Fruit fly (Drosophila melanogaster) whole organism, embryonic: ENCODE results near the gene CG31313.

Source experiments
- Atf-2 ChIP-seq: fragments of 200-800 bp; sonication (Bioruptor generic); optimal IDR thresholded peaks from 2 replicates; lab custom pipeline; 2016; ENCODE audit warnings: missing biosample characterization, missing genetic modification characterization
- CG10543 ChIP-seq: fragments of 200-800 bp; sonication (Bioruptor generic); optimal IDR thresholded peaks from 3 replicates; lab custom pipeline; 2017; ENCODE audit warnings: missing biosample characterization, mild to moderate bottlenecking, missing genetic modification characterization, moderate library complexity
- CG11504 ChIP-seq: fragments of 200-800 bp; sonication (Bioruptor generic); optimal IDR thresholded peaks from 3 replicates; lab custom pipeline; 2019; ENCODE audit warnings: missing biosample characterization, mild to moderate bottlenecking, missing genetic modification characterization, moderate library complexity
- CG12219 ChIP-seq: fragments of 200-800 bp; sonication (Bioruptor generic); optimal IDR thresholded peaks from 3 replicates; lab custom pipeline; 2018; ENCODE audit warnings: missing biosample characterization, mild to moderate bottlenecking, missing genetic modification characterization
- CG1233 ChIP-seq: fragments of 200-800 bp; sonication (Bioruptor generic); optimal IDR thresholded peaks from 4 replicates; lab custom pipeline; 2018; ENCODE audit warnings: missing biosample characterization, mild to moderate bottlenecking, missing genetic modification characterization
- CG14667 ChIP-seq: fragments of 200-800 bp; sonication (Bioruptor generic); IDR thresholded peaks from 2 replicates; pipeline ENCODE4 v1.3.6; 2022; ENCODE audit warnings: missing biosample characterization, missing genetic modification characterization
- CG17612 ChIP-seq: fragments of 200-800 bp; sonication (Bioruptor generic); IDR thresholded peaks from 2 replicates; pipeline ENCODE4 v1.3.6; 2022; ENCODE audit warnings: missing biosample characterization, missing genetic modification characterization
- CG2202 ChIP-seq: fragments of 200-800 bp; sonication (Bioruptor generic); optimal IDR thresholded peaks from 2 replicates; lab custom pipeline; 2018; ENCODE audit warnings: missing biosample characterization, mild to moderate bottlenecking, missing genetic modification characterization
- CG4328 ChIP-seq: fragments of 200-800 bp; sonication (Bioruptor generic); optimal IDR thresholded peaks from 3 replicates; lab custom pipeline; 2017; ENCODE audit warnings: missing biosample characterization, missing genetic modification reagents, missing genetic modification characterization
- CG43689 ChIP-seq: fragments of 200-800 bp; sonication (Bioruptor generic); IDR thresholded peaks from 2 replicates; pipeline ENCODE4 v1.3.6; 2022; ENCODE audit warnings: missing biosample characterization, missing genetic modification characterization
- CG4424 ChIP-seq: fragments of 200-800 bp; sonication (Bioruptor generic); optimal IDR thresholded peaks from 3 replicates; lab custom pipeline; 2016; ENCODE audit warnings: missing biosample characterization, missing genetic modification characterization
- CG7839 ChIP-seq: fragments of 200-800 bp; sonication (Bioruptor generic); optimal IDR thresholded peaks from 3 replicates; lab custom pipeline; 2018; ENCODE audit warnings: missing biosample characterization, mild to moderate bottlenecking, missing genetic modification characterization, moderate library complexity
- CG8089 ChIP-seq: fragments of 200-800 bp; sonication (Bioruptor generic); optimal IDR thresholded peaks from 3 replicates; lab custom pipeline; 2016; ENCODE audit warnings: missing biosample characterization, missing genetic modification characterization
- CoRest ChIP-seq: fragments of 200-800 bp; sonication (Bioruptor generic); optimal IDR thresholded peaks from 3 replicates; lab custom pipeline; 2018; ENCODE audit warnings: missing biosample characterization, mild to moderate bottlenecking, missing genetic modification characterization, moderate library complexity
- Dbx ChIP-seq: fragments of 200-800 bp; sonication (Bioruptor generic); IDR thresholded peaks from 3 replicates; pipeline ENCODE4 v1.3.6; 2022; ENCODE audit warnings: missing biosample characterization, missing genetic modification characterization
- Dref ChIP-seq: fragments of 200-800 bp; sonication (Bioruptor generic); IDR thresholded peaks from 2 replicates; pipeline ENCODE4 v1.3.6; 2022; ENCODE audit warnings: missing biosample characterization, missing genetic modification characterization
- E2f2 ChIP-seq: fragments of 200-800 bp; sonication (Bioruptor generic); IDR thresholded peaks from 2 replicates; pipeline ENCODE4 v1.3.6; 2022; ENCODE audit warnings: missing biosample characterization, missing genetic modification characterization
- Elba2 ChIP-seq: fragments of 200-800 bp; sonication (Bioruptor generic); optimal IDR thresholded peaks from 3 replicates; lab custom pipeline; 2016; ENCODE audit warnings: missing biosample characterization, missing genetic modification characterization
- Ets65A ChIP-seq: fragments of 200-800 bp; sonication (Bioruptor generic); peaks from one replicate; lab custom pipeline; 2016; ENCODE audit warnings: missing biosample characterization, missing genetic modification characterization
- Fer2 ChIP-seq: fragments of 200-800 bp; sonication (Bioruptor generic); optimal IDR thresholded peaks from 2 replicates; lab custom pipeline; 2018; ENCODE audit warnings: missing biosample characterization, mild to moderate bottlenecking, missing genetic modification characterization, moderate library complexity
- Fer3 ChIP-seq: fragments of 200-800 bp; sonication (Bioruptor generic); optimal IDR thresholded peaks from 2 replicates; lab custom pipeline; 2018; ENCODE audit warnings: missing biosample characterization, mild to moderate bottlenecking, missing genetic modification characterization, moderate library complexity
- HLH3B ChIP-seq: fragments of 200-800 bp; sonication (Bioruptor generic); IDR thresholded peaks from 2 replicates; pipeline ENCODE4 v1.3.6; 2022; ENCODE audit warnings: missing biosample characterization, missing genetic modification characterization
- MTF-1 ChIP-seq: fragments of 200-800 bp; sonication (Bioruptor generic); optimal IDR thresholded peaks from 2 replicates; lab custom pipeline; 2018; ENCODE audit warnings: missing biosample characterization, mild to moderate bottlenecking, missing genetic modification characterization, borderline replicate concordance
- Optix ChIP-seq: fragments of 200-800 bp; sonication (Bioruptor generic); IDR thresholded peaks from 3 replicates; pipeline ENCODE4 v1.3.6; 2022; ENCODE audit warnings: missing biosample characterization, missing genetic modification characterization
- Sox102F ChIP-seq: fragments of 200-800 bp; sonication (Bioruptor generic); optimal IDR thresholded peaks from 2 replicates; lab custom pipeline; 2018; ENCODE audit warnings: missing biosample characterization, mild to moderate bottlenecking, missing genetic modification characterization, moderate library complexity
- Ssrp ChIP-seq: fragments of 200-800 bp; sonication (Bioruptor generic); optimal IDR thresholded peaks from 2 replicates; lab custom pipeline; 2018; ENCODE audit warnings: missing biosample characterization, mild to moderate bottlenecking, missing genetic modification characterization, moderate library complexity
- Stat92E ChIP-seq, 3 experiments: fragments of >200 bp in 2 of 3; fragments of 200-800 bp in 1 of 3; sonication (Bioruptor generic) in 1 of 3; optimal IDR thresholded peaks; 2 replicates each; lab custom pipeline; 2017 to 2019; ENCODE audit warnings: missing biosample characterization in 3 of 3, missing genetic modification characterization in 3 of 3, mild to moderate bottlenecking in 1 of 3, moderate library complexity in 1 of 3
- Trl ChIP-seq, 3 experiments: fragments of >200 bp in 2 of 3; fragments of 200-800 bp in 1 of 3; sonication (Bioruptor generic) in 1 of 3; optimal IDR thresholded peaks; 2 replicates in 1 of 3; 3 replicates in 2 of 3; lab custom pipeline; 2016 to 2017; ENCODE audit warnings: missing biosample characterization in 1 of 3, missing genetic modification characterization in 1 of 3
- Xbp1 ChIP-seq: fragments of 200-800 bp; sonication (Bioruptor generic); optimal IDR thresholded peaks from 3 replicates; lab custom pipeline; 2016; ENCODE audit warnings: missing biosample characterization, mild to moderate bottlenecking, missing genetic modification characterization
- al ChIP-seq: fragments of 200-800 bp; sonication (Bioruptor generic); IDR thresholded peaks from 2 replicates; pipeline ENCODE4 v1.3.6; 2022; ENCODE audit warnings: missing biosample characterization, missing genetic modification characterization
- amos ChIP-seq: fragments of 200-800 bp; sonication (Bioruptor generic); IDR thresholded peaks from 2 replicates; pipeline ENCODE4 v1.3.6; 2022; ENCODE audit warnings: missing biosample characterization, missing genetic modification characterization; ENCODE audit not compliant: partially characterized antibody
- danr ChIP-seq: fragments of 200-800 bp; sonication (Bioruptor generic); IDR thresholded peaks from 2 replicates; pipeline ENCODE4 v1.3.6; 2022; ENCODE audit warnings: missing biosample characterization, missing genetic modification characterization
- dati ChIP-seq: fragments of 200-800 bp; sonication (Bioruptor generic); IDR thresholded peaks from 2 replicates; pipeline ENCODE4 v1.3.6; 2022; ENCODE audit warnings: missing biosample characterization, missing genetic modification characterization
- emc ChIP-seq: fragments of 200-800 bp; sonication (Bioruptor generic); optimal IDR thresholded peaks from 2 replicates; lab custom pipeline; 2016; ENCODE audit warnings: missing biosample characterization, missing genetic modification characterization
- fd3F ChIP-seq: fragments of 200-800 bp; sonication (Bioruptor generic); optimal IDR thresholded peaks from 2 replicates; lab custom pipeline; 2018; ENCODE audit warnings: missing biosample characterization, mild to moderate bottlenecking, missing genetic modification characterization, moderate library complexity
- gro ChIP-seq: fragments of 200-800 bp; sonication (Bioruptor generic); optimal IDR thresholded peaks from 2 replicates; lab custom pipeline; 2016; ENCODE audit warnings: missing biosample characterization, missing genetic modification characterization
- ham ChIP-seq: fragments of 200-800 bp; sonication (Bioruptor generic); IDR thresholded peaks from 2 replicates; pipeline ENCODE4 v1.3.6; 2022; ENCODE audit warnings: missing biosample characterization, missing genetic modification characterization
- hkb ChIP-seq, 2 experiments: fragments of 200-800 bp in 1 of 2; fragments of >200 bp in 1 of 2; sonication (Bioruptor generic) in 1 of 2; IDR thresholded peaks in 1 of 2; optimal IDR thresholded peaks in 1 of 2; 2 replicates each; pipeline versions ENCODE4 v1.3.6 to Lab custom; 2017 to 2022; ENCODE audit warnings: missing biosample characterization in 1 of 2, missing genetic modification characterization in 1 of 2
- lov ChIP-seq, 2 experiments: fragments of 200-800 bp in 1 of 2; fragments of >200 bp in 1 of 2; sonication (Bioruptor generic) in 1 of 2; IDR thresholded peaks in 1 of 2; optimal IDR thresholded peaks in 1 of 2; 2 replicates in 1 of 2; 3 replicates in 1 of 2; pipeline versions ENCODE4 v1.3.6 to Lab custom; 2017 to 2022; ENCODE audit warnings: missing biosample characterization in 1 of 2, missing genetic modification characterization in 1 of 2
- nerfin-2 ChIP-seq: fragments of 200-800 bp; sonication (Bioruptor generic); IDR thresholded peaks from 2 replicates; pipeline ENCODE4 v1.3.6; 2022; ENCODE audit warnings: missing biosample characterization, missing genetic modification characterization; ENCODE audit not compliant: partially characterized antibody
- ro ChIP-seq: fragments of 200-800 bp; sonication (Bioruptor generic); IDR thresholded peaks from 2 replicates; pipeline ENCODE4 v1.3.6; 2022; ENCODE audit warnings: missing biosample characterization, missing genetic modification characterization
- sens-2 ChIP-seq: fragments of 200-800 bp; sonication (Bioruptor generic); IDR thresholded peaks from 2 replicates; pipeline ENCODE4 v1.3.6; 2022; ENCODE audit warnings: missing biosample characterization, missing genetic modification characterization
- sisA ChIP-seq: fragments of 200-800 bp; sonication (Bioruptor generic); IDR thresholded peaks from 2 replicates; pipeline ENCODE4 v1.3.6; 2022; ENCODE audit warnings: missing biosample characterization, missing genetic modification characterization
- stwl ChIP-seq: fragments of 200-800 bp; sonication (Bioruptor generic); optimal IDR thresholded peaks from 3 replicates; lab custom pipeline; 2018; ENCODE audit warnings: missing biosample characterization, mild to moderate bottlenecking, missing genetic modification characterization, moderate library complexity
- toy ChIP-seq: fragments of 200-800 bp; sonication (Bioruptor generic); IDR thresholded peaks from 2 replicates; pipeline ENCODE4 v1.3.6; 2022; ENCODE audit warnings: missing biosample characterization, missing genetic modification characterization
- tup ChIP-seq: fragments of 200-800 bp; sonication (Bioruptor generic); optimal IDR thresholded peaks from 2 replicates; lab custom pipeline; 2016; ENCODE audit warnings: missing biosample characterization, mild to moderate bottlenecking, missing genetic modification characterization, moderate library complexity
- tx ChIP-seq: fragments of 200-800 bp; sonication (Bioruptor generic); optimal IDR thresholded peaks from 2 replicates; lab custom pipeline; 2016; ENCODE audit warnings: missing biosample characterization, missing genetic modification characterization
- zf30C ChIP-seq: fragments of 200-800 bp; sonication (Bioruptor generic); optimal IDR thresholded peaks from 3 replicates; lab custom pipeline; 2018; ENCODE audit warnings: missing biosample characterization, mild to moderate bottlenecking, missing genetic modification characterization

The CG31313 gene

DNA sequence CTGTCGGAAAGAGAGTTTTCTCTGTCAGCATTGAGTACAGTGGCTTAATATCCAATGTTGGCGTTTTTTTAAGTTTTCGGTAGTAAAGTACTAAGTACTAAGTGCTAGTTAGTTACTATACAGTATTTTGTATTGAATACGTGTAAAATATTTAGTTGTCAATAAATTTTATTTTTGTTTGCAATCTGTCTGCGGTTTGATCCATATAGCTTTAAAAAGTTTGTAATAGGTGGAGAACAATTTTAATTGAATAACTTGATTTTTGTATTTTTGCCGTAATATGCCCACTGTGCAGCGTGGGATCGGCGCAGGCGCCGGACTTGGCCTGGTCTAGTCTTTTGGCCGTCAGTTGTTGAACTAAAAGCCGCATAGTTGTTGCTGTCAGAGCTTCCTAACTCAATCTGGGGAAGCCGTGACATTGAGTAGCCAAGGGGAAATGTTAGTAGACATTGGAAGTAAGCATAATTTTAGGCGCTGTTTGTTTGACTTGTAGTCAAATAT lies 8.8 kb downstream of the CG31313 start (continued):
- TF ChIP-seq nerfin-2 (GFP tag; lab: Robert Waterston, UW) (no peak), CoRest (tag; lab: Kevin White, UChicago) (peak; percentile 94), CG4424 (peak; percentile 89), sens-2 (GFP tag; lab: Robert Waterston, UW) (peak; percentile 60), Ets65A (peak; percentile 95), CG8089 (GFP tag; lab: Kevin White, UChicago) (peak; percentile 75), fd3F (peak; percentile 88), zf30C (GFP tag; lab: Kevin White, UChicago) (no peak), CG7839 (tag; lab: Kevin White, UChicago) (peak; percentile 93), Dbx (GFP tag; lab: Robert Waterston, UW) (peak; percentile 88), lov (optimal IDR thresholded peaks at IDR 0.05; lab: Kevin White, UChicago) (no peak), lov (GFP tag; IDR thresholded peaks at IDR 0.05; lab: Robert Waterston, UW) (peak; percentile 63; the same call in 1 of the 3 replicates), CG11504 (tag; lab: Kevin White, UChicago) (peak; percentile 96), stwl (tag; lab: Kevin White, UChicago) (no peak), tup (GFP tag; lab: Kevin White, UChicago) (peak; percentile 77), Fer3 (tag; lab: Kevin White, UChicago) (peak; percentile 91), Atf-2 (GFP tag; lab: Kevin White, UChicago) (peak; percentile 88), MTF-1 (peak; percentile 60), CG2202 (tag; lab: Kevin White, UChicago) (peak; percentile 41), E2f2 (GFP tag; lab: Robert Waterston, UW) (peak; percentile 66), CG14667 (GFP tag; lab: Robert Waterston, UW) (peak; percentile 74), CG43689 (GFP tag; lab: Robert Waterston, UW) (peak; percentile 57; the same call in 1 of the 2 replicates), HLH3B (peak; percentile 91), dati (GFP tag; lab: Robert Waterston, UW) (peak; percentile 50; the same call in 1 of the 2 replicates), toy (GFP tag; lab: Robert Waterston, UW) (no peak), CG17612 (GFP tag; lab: Robert Waterston, UW) (peak; percentile 63), gro (GFP tag; lab: Kevin White, UChicago) (peak; percentile 91), Dref (GFP tag; lab: Robert Waterston, UW) (0 out of 2 replicates have a peak, but pooled peaks have one; percentile 8), CG12219 (GFP tag; lab: Kevin White, UChicago) (peak; percentile 90), Optix (no peak; the same call in 2 of the 3 replicates), Ssrp (tag; lab: Kevin White, UChicago) (peak; percentile 91), tx (GFP tag; lab: Kevin White, UChicago) (peak; percentile 87), ro (GFP tag; lab: Robert Waterston, UW) (peak; percentile 54; the same call in 1 of the 2 replicates), amos (no peak), al (GFP tag; lab: Robert Waterston, UW) (peak; percentile 71), Xbp1 (peak; percentile 90), CG4328 (GFP tag; lab: Kevin White, UChicago) (peak; percentile 90), emc (GFP tag; lab: Kevin White, UChicago) (peak; percentile 60), sisA (peak; percentile 88), Sox102F (GFP tag; lab: Kevin White, UChicago) (peak; percentile 96), CG10543 (peak; percentile 93), Trl (optimal IDR thresholded peaks at IDR 0.05; lab: Kevin White, UChicago) (peak in 1 of 2 experiments; percentile 84), Trl (GFP tag; optimal IDR thresholded peaks at IDR 0.05; lab: Kevin White, UChicago) (peak; percentile 82), Elba2 (no peak), ham (GFP tag; lab: Robert Waterston, UW) (peak; percentile 68), danr (GFP tag; lab: Robert Waterston, UW) (peak; percentile 68), Stat92E (GFP tag; optimal IDR thresholded peaks at IDR 0.05; lab: Kevin White, UChicago) (no peak), CG1233 (peak; percentile 89), hkb (optimal IDR thresholded peaks at IDR 0.05; lab: Kevin White, UChicago) (no peak), hkb (GFP tag; IDR thresholded peaks at IDR 0.05; lab: Robert Waterston, UW) (peak; percentile 93), Fer2 (tag; lab: Kevin White, UChicago) (peak; percentile 87)
